Worm (Caenorhabditis elegans): ENCODE results near the gene C08B6.2.

ce11 chrV:10078244-10078643 is 27.3 kb upstream of the C08B6.2 start, which contains the start of gene R04B5.1:
- TF ChIP-seq W03F9.2 (tag; optimal IDR thresholded peaks at IDR 0.05) (no peak), dao-5 (tag; optimal IDR thresholded peaks at IDR 0.05) (no peak)

Data from whole organism, L4/young adult.